Worm (Caenorhabditis elegans) whole organism, midembryonic: ENCODE measurements around the gene unc-77.

Source experiments
- T22C8.4 ChIP-seq: fragments of 200-800 bp; sonication (Bioruptor generic); IDR thresholded peaks from 2 replicates; pipeline ENCODE4 v1.3.6; 2022; ENCODE audit warnings: missing genetic modification characterization, missing compliant biosample characterization
- flt-1 ChIP-seq: fragments of 200-800 bp; sonication (Bioruptor generic); IDR thresholded peaks from 2 replicates; pipeline ENCODE4 v1.3.6; 2022; ENCODE audit warnings: missing genetic modification characterization, missing compliant biosample characterization
- klf-2 ChIP-seq: fragments of 200-800 bp; sonication (Bioruptor generic); conservative IDR thresholded peaks from 2 replicates; pipeline ENCODE4 v1.3.6; 2022; ENCODE audit warnings: missing genetic modification reagents, missing genetic modification characterization, missing compliant biosample characterization
- med-1 ChIP-seq: sonication (generic microtip); optimal IDR thresholded peaks from 2 replicates; lab custom pipeline; 2017; ENCODE audit warnings: missing genetic modification characterization, mild to moderate bottlenecking, missing compliant biosample characterization, antibody characterized with exemption, missing genetic modification reagents; ENCODE audit not compliant: insufficient read depth
- ref-1 ChIP-seq: fragments of 200-800 bp; sonication (Bioruptor generic); conservative IDR thresholded peaks from 2 replicates; pipeline ENCODE4 v1.3.6; 2022; ENCODE audit warnings: missing genetic modification reagents, missing genetic modification characterization, missing compliant biosample characterization
- tab-1 ChIP-seq: fragments of 200-800 bp; sonication (Bioruptor generic); IDR thresholded peaks from 2 replicates; pipeline ENCODE4 v1.3.6; 2022; ENCODE audit warnings: missing genetic modification characterization, missing compliant biosample characterization
- ztf-23 ChIP-seq: fragments of 200-800 bp; sonication (Bioruptor generic); IDR thresholded peaks from 2 replicates; pipeline ENCODE4 v1.3.6; 2022; ENCODE audit warnings: missing genetic modification reagents, missing genetic modification characterization, missing compliant biosample characterization
- ztf-29 ChIP-seq: fragments of 200-800 bp; sonication (Bioruptor generic); IDR thresholded peaks from 2 replicates; pipeline ENCODE4 v1.3.6; 2022; ENCODE audit warnings: missing genetic modification reagents, missing genetic modification characterization, missing compliant biosample characterization

ce11 chrIV:6213403-6213802 is 29.7 kb upstream of the unc-77 start, which contains the start of gene C49A9.5:
- TF ChIP-seq ref-1 (GFP tag; lab: Robert Waterston, UW), result no peak
- no peak for TF ChIP-seq ztf-29
- no peak for TF ChIP-seq ztf-23 (GFP tag; lab: Robert Waterston, UW)
- no peak for TF ChIP-seq flt-1 (GFP tag; lab: Robert Waterston, UW)
- no peak for TF ChIP-seq med-1
- TF ChIP-seq klf-2, result no peak
- no peak for TF ChIP-seq T22C8.4 (GFP tag; lab: Robert Waterston, UW)
- TF ChIP-seq tab-1 (GFP tag; lab: Robert Waterston, UW), result no peak
